Fruit fly (Drosophila melanogaster): ENCODE data around the gene Jasper.

DNA sequence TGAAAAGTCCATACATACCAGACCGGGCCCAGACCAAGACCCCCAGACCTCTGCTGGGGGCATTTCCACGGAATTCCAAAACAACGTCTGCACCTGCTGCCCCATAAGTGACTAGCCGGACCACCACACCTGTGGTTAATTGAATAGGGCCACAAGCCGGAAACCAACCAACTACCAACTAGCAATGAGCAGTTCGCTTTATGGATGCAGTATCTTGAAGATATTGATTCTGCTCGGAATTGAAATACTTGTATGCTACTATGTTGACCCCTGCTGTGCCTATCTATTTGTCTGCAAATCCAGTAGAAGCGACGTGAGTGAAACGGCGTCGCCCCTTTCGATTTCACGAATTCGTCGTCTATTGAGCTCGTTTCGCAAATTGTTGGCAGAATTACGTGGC lies 43.5 kb downstream of the Jasper start:
- TF ChIP-seq her (GFP tag; optimal IDR thresholded peaks at IDR 0.05), result no peak
- no peak for TF ChIP-seq CG8290 (GFP tag; optimal IDR thresholded peaks at IDR 0.05)
- peak in 1 of 2 experiments; percentile 59 for TF ChIP-seq CG8290 (tag; optimal IDR thresholded peaks at IDR 0.05)
- no peak for TF ChIP-seq prd (optimal IDR thresholded peaks at IDR 0.05)
- peak; percentile 56; the same call in 1 of the 3 replicates for TF ChIP-seq prd (GFP tag; IDR thresholded peaks at IDR 0.05)
- no peak for TF ChIP-seq grau (tag; optimal IDR thresholded peaks at IDR 0.05)
- TF ChIP-seq CG3407 (GFP tag; optimal IDR thresholded peaks at IDR 0.05), result no peak
- TF ChIP-seq MBD-R2 (GFP tag; IDR thresholded peaks at IDR 0.05), result no peak
- peak; percentile 53; the same call in 1 of the 3 replicates for TF ChIP-seq zfh1 (GFP tag; IDR thresholded peaks at IDR 0.05)
- TF ChIP-seq chm (GFP tag; IDR thresholded peaks at IDR 0.05), result no peak
- no peak for TF ChIP-seq eyg (GFP tag; optimal IDR thresholded peaks at IDR 0.05)
- peak; percentile 39; the same call in 1 of the 2 replicates for TF ChIP-seq CG32532 (GFP tag; IDR thresholded peaks at IDR 0.05)
- TF ChIP-seq CG11723 (GFP tag; optimal IDR thresholded peaks at IDR 0.05), result no peak
- TF ChIP-seq CG3995 (GFP tag; optimal IDR thresholded peaks at IDR 0.05), result no peak
- no peak for TF ChIP-seq BtbVII (GFP tag; optimal IDR thresholded peaks at IDR 0.05)
- TF ChIP-seq Hr39 (optimal IDR thresholded peaks at IDR 0.05), result no peak
